Worm (Caenorhabditis elegans) whole organism, mixed stage, embryonic: ENCODE results near the gene tag-131.

Experiments used
- M03D4.4 ChIP-seq: sonication (generic microtip); optimal IDR thresholded peaks from 2 replicates; lab custom pipeline; 2017; ENCODE audit warnings: mild to moderate bottlenecking, missing genetic modification characterization, missing compliant biosample characterization
- blmp-1 ChIP-seq: fragments of 150-350 bp; optimal IDR thresholded peaks from 2 replicates; lab custom pipeline; 2014; ENCODE audit warnings: missing biosample characterization, missing genetic modification characterization
- ceh-39 ChIP-seq: fragments of 150-350 bp; optimal IDR thresholded peaks from 2 replicates; lab custom pipeline; 2014; ENCODE audit warnings: missing biosample characterization, missing genetic modification characterization
- ces-1 ChIP-seq: fragments of 150-350 bp; optimal IDR thresholded peaks from 2 replicates; lab custom pipeline; 2014; ENCODE audit warnings: missing biosample characterization, missing genetic modification reagents, missing genetic modification characterization
- cnd-1 ChIP-seq: fragments of 200-800 bp; sonication (Bioruptor generic); optimal IDR thresholded peaks from 2 replicates; lab custom pipeline; 2018; ENCODE audit warnings: mild to moderate bottlenecking, missing genetic modification characterization, missing compliant biosample characterization
- elt-1 ChIP-seq: sonication (generic microtip); optimal IDR thresholded peaks from 2 replicates; lab custom pipeline; 2017; ENCODE audit warnings: missing genetic modification characterization, mild to moderate bottlenecking, missing compliant biosample characterization, antibody characterized with exemption, moderate library complexity, borderline replicate concordance; ENCODE audit not compliant: insufficient read depth
- elt-3 ChIP-seq: fragments of 150-350 bp; optimal IDR thresholded peaks from 2 replicates; lab custom pipeline; 2014; ENCODE audit warnings: missing biosample characterization, missing genetic modification characterization
- flh-1 ChIP-seq: fragments of 200-800 bp; sonication (Bioruptor generic); optimal IDR thresholded peaks from 2 replicates; lab custom pipeline; 2018; ENCODE audit warnings: mild to moderate bottlenecking, missing genetic modification characterization, moderate library complexity, missing compliant biosample characterization
- ham-2 ChIP-seq: fragments of 200-800 bp; sonication (Bioruptor generic); optimal IDR thresholded peaks from 2 replicates; lab custom pipeline; 2018; ENCODE audit warnings: mild to moderate bottlenecking, missing genetic modification characterization, missing compliant biosample characterization
- hlh-1 ChIP-seq: fragments of 150-350 bp; optimal IDR thresholded peaks from 2 replicates; lab custom pipeline; 2014; ENCODE audit warnings: missing biosample characterization, missing genetic modification reagents, missing genetic modification characterization
- lin-13 ChIP-seq: fragments of 150-350 bp; optimal IDR thresholded peaks from 2 replicates; lab custom pipeline; 2014; ENCODE audit warnings: missing biosample characterization, missing genetic modification characterization
- lin-32 ChIP-seq: fragments of 200-800 bp; sonication (Bioruptor generic); optimal IDR thresholded peaks from 2 replicates; lab custom pipeline; 2018; ENCODE audit warnings: mild to moderate bottlenecking, missing genetic modification characterization, missing compliant biosample characterization
- lsy-2 ChIP-seq: fragments of 150-350 bp; optimal IDR thresholded peaks from 2 replicates; lab custom pipeline; 2014; ENCODE audit warnings: missing biosample characterization, missing genetic modification characterization
- mab-5 ChIP-seq: fragments of 150-350 bp; optimal IDR thresholded peaks from 2 replicates; lab custom pipeline; 2014; ENCODE audit warnings: missing biosample characterization, missing genetic modification characterization
- mep-1 ChIP-seq: fragments of 150-350 bp; optimal IDR thresholded peaks from 2 replicates; lab custom pipeline; 2017; ENCODE audit warnings: missing biosample characterization, missing genetic modification reagents, missing genetic modification characterization, inconsistent platforms
- mls-2 ChIP-seq: sonication (generic microtip); optimal IDR thresholded peaks from 2 replicates; lab custom pipeline; 2016; ENCODE audit warnings: mild to moderate bottlenecking, missing genetic modification characterization, moderate library complexity, missing compliant biosample characterization
- nhr-12 ChIP-seq: fragments of 150-350 bp; optimal IDR thresholded peaks from 2 replicates; lab custom pipeline; 2014; ENCODE audit warnings: missing biosample characterization, missing genetic modification characterization
- nhr-2 ChIP-seq: fragments of 150-350 bp; optimal IDR thresholded peaks from 2 replicates; lab custom pipeline; 2014; ENCODE audit warnings: missing biosample characterization, missing genetic modification characterization
- nhr-237 ChIP-seq: fragments of 150-350 bp; optimal IDR thresholded peaks from 2 replicates; lab custom pipeline; 2014; ENCODE audit warnings: missing biosample characterization, missing genetic modification characterization
- nhr-28 ChIP-seq: fragments of 150-350 bp; optimal IDR thresholded peaks from 2 replicates; lab custom pipeline; 2014; ENCODE audit warnings: missing biosample characterization, missing genetic modification characterization
- nhr-76 ChIP-seq: sonication (generic microtip); optimal IDR thresholded peaks from 2 replicates; lab custom pipeline; 2017; ENCODE audit warnings: missing biosample characterization, missing genetic modification characterization
- sem-2 ChIP-seq: fragments of 200-800 bp; sonication (Bioruptor generic); optimal IDR thresholded peaks from 2 replicates; lab custom pipeline; 2018; ENCODE audit warnings: mild to moderate bottlenecking, missing genetic modification characterization, missing compliant biosample characterization
- snpc-4 ChIP-seq: fragments of 150-350 bp; optimal IDR thresholded peaks from 2 replicates; lab custom pipeline; 2014; ENCODE audit warnings: missing biosample characterization, missing genetic modification characterization
- sptf-1 ChIP-seq: sonication (generic microtip); optimal IDR thresholded peaks from 2 replicates; lab custom pipeline; 2017; ENCODE audit warnings: mild to moderate bottlenecking, missing genetic modification characterization, moderate library complexity, missing compliant biosample characterization
- tbx-8 ChIP-seq: fragments of 200-800 bp; sonication (Bioruptor generic); optimal IDR thresholded peaks from 2 replicates; lab custom pipeline; 2018; ENCODE audit warnings: mild to moderate bottlenecking, missing genetic modification characterization, moderate library complexity, missing compliant biosample characterization
- unc-39 ChIP-seq: fragments of 150-350 bp; optimal IDR thresholded peaks from 2 replicates; lab custom pipeline; 2014; ENCODE audit warnings: missing biosample characterization, missing genetic modification characterization
- zip-8 ChIP-seq: fragments of 150-350 bp; optimal IDR thresholded peaks from 2 replicates; lab custom pipeline; 2014; ENCODE audit warnings: missing biosample characterization, missing genetic modification characterization
- ztf-11 ChIP-seq: fragments of 150-350 bp; optimal IDR thresholded peaks from 2 replicates; lab custom pipeline; 2014; ENCODE audit warnings: missing biosample characterization, missing genetic modification characterization

tag-131 gene

ce11 chrIII:4284732-4285165 is 32.8 kb upstream of the tag-131 start:
- peak; percentile 8 for TF ChIP-seq cnd-1
- TF ChIP-seq ham-2 (GFP tag; lab: Kevin White, UChicago) = no peak
- TF ChIP-seq, all 35 proteins: peak for 1

ce11 chrIII:4287379-4287778 is 30.1 kb upstream of the tag-131 start, which contains the start of gene R10E4.3:
TSS of gene R10E4.3 (minus strand) at chrIII:4287479.
- no peak for TF ChIP-seq hlh-1 (tag; lab: Kevin White, UChicago)
- TF ChIP-seq nhr-2 (tag; lab: Kevin White, UChicago) = no peak
- no peak for TF ChIP-seq nhr-76 (tag; lab: Kevin White, UChicago)
- TF ChIP-seq elt-3 (tag; lab: Kevin White, UChicago) = no peak
- no peak for TF ChIP-seq blmp-1
- no peak for TF ChIP-seq unc-39 (tag; lab: Kevin White, UChicago)
- no peak for TF ChIP-seq sptf-1 (tag; lab: Kevin White, UChicago)
- no peak for TF ChIP-seq ces-1
- TF ChIP-seq ham-2 (GFP tag; lab: Kevin White, UChicago) = no peak
- no peak for TF ChIP-seq tbx-8
- no peak for TF ChIP-seq M03D4.4 (tag; lab: Kevin White, UChicago)

DNA sequence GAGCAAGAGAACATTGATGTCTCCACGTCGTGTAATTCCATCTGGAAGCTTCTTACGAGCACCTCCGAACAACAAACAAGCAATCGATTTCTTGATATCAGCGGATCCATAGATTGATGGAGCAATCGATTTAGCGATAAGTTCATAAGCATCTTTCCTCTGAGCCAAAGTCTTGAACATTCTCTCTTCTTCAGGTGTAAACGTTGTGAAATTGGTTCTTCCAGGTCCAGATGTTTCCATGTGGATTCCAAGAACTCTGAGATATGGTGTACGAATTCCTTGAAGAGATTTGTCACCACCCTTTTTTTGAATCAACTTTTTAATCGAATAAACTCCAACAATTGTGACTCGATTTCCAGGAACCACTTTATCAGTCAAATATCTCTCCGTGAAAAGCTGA is 27.6 kb upstream of the tag-131 start:
- TF ChIP-seq nhr-2 (tag; lab: Kevin White, UChicago) (no peak), mab-5 (no peak), blmp-1 (no peak), nhr-237 (tag; lab: Kevin White, UChicago) (no peak), flh-1 (GFP tag; lab: Kevin White, UChicago) (no peak), mls-2 (tag; lab: Kevin White, UChicago) (no peak), ceh-39 (tag; lab: Kevin White, UChicago) (no peak), ztf-11 (tag; lab: Kevin White, UChicago) (no peak), mep-1 (tag; lab: Kevin White, UChicago) (no peak), cnd-1 (no peak), elt-1 (tag; lab: Kevin White, UChicago) (no peak), lin-32 (GFP tag; lab: Kevin White, UChicago) (no peak), sem-2 (GFP tag; lab: Kevin White, UChicago) (no peak), nhr-12 (tag; lab: Kevin White, UChicago) (no peak), snpc-4 (tag; lab: Kevin White, UChicago) (no peak)

DNA sequence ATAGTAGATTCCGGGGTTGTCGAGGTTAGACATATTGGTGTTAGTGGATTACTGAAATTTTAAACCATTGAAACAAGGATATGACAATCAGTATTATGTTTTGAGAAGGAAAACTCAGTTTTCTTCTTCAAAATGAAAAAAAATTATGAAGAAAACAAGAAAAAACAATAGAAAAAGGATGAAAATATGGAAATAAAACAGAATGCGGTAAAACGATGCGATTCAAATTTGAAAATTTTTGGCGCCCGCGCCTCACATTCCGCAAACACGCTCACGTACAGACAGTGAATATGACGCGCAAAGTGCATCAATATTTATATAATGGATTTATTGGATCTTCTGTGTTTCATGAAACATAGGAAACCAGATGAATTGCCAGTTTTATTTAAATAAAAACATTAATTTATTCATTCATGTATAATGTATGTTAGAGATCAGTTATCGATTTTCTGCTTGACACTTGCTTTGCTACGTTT is 26.2 kb upstream of the tag-131 start, which contains the start of gene mcm-5:
mcm-5 (minus strand) TSS at position 51 of the 476 bp plus-strand sequence.
- peak; percentile 22 for TF ChIP-seq ceh-39 (tag; lab: Kevin White, UChicago)
- TF ChIP-seq lin-13 (tag; lab: Kevin White, UChicago) = no peak
- peak; percentile 56 for TF ChIP-seq ces-1
- TF ChIP-seq nhr-28 (tag; lab: Kevin White, UChicago) = no peak
- TF ChIP-seq unc-39 (tag; lab: Kevin White, UChicago) = no peak
- peak; percentile 67 for TF ChIP-seq mep-1 (tag; lab: Kevin White, UChicago)
- peak; percentile 30 for TF ChIP-seq lsy-2 (tag; lab: Kevin White, UChicago)

ce11 chrIII:4293108-4293507 is 24.4 kb upstream of the tag-131 start, which contains the start of gene R10E4.6:
TSS of gene R10E4.6 (plus strand) at chrIII:4293408.
- no peak for TF ChIP-seq mab-5
- TF ChIP-seq hlh-1 (tag; lab: Kevin White, UChicago) = no peak
- TF ChIP-seq nhr-12 (tag; lab: Kevin White, UChicago) = no peak
- TF ChIP-seq snpc-4 (tag; lab: Kevin White, UChicago) = no peak
- TF ChIP-seq zip-8 = peak; percentile 88
- TF ChIP-seq flh-1 (GFP tag; lab: Kevin White, UChicago) = no peak

ce11 chrIII:4294153-4294862 is 23.2 kb upstream of the tag-131 start, which contains the start of the genes nth-1 and R10E4.7:
TSS of gene nth-1 (minus strand) at chrIII:4294253.
TSS of gene R10E4.7 (plus strand) at chrIII:4294812.
- TF ChIP-seq hlh-1 (tag; lab: Kevin White, UChicago) (no peak), nhr-2 (tag; lab: Kevin White, UChicago) (no peak), unc-39 (tag; lab: Kevin White, UChicago) (no peak), nhr-237 (tag; lab: Kevin White, UChicago) (no peak)
